Fruit fly (Drosophila melanogaster): ENCODE data around the gene CG12213.
"Not testable (repeated sequence)": the region's sequence is repeated elsewhere in the genome, so short reads cannot be mapped to it uniquely, and the experiment has no call there.

The CG12213 gene

DNA sequence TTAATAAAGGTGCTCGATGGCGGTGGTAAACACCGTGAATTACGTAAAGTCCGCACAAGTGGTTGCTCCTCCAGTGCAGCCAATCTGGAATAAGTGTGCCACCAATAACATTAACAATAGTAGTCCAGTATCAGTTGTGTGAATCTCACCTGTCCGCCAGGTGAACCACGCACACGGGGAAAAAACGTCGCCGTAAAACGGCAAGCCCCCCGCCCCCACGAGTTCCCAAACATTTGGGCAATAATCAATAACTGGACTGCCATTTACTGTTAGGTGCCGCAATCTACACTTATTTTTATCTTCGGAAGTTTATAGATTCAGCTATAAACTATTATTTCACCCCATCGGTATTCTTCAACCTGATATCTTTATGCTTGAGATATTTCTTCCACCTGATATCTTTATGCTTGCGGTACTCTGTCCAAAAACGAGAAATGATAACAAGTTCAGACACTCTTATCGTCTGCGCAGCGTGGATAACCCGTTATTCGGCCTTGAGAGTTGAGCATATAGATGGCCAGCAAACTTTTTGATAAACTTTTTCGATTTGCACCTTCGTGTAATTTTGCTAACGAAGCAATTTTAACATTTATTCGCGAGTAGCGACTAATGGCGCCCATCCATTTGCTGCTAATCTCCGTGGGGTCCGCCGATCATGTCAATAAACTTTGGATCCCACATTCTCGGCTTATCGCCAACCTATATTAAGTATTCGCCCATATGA lies 701 bp upstream of the CG12213 start:
- TF ChIP-seq Sin3A (optimal IDR thresholded peaks at IDR 0.05) (no peak), Myc (optimal IDR thresholded peaks at IDR 0.05) (no peak), ttk (optimal IDR thresholded peaks at IDR 0.05) (no peak), insv (optimal IDR thresholded peaks at IDR 0.05) (no peak), psq (optimal IDR thresholded peaks at IDR 0.05) (no peak), h (optimal IDR thresholded peaks at IDR 0.05) (no peak)

DNA sequence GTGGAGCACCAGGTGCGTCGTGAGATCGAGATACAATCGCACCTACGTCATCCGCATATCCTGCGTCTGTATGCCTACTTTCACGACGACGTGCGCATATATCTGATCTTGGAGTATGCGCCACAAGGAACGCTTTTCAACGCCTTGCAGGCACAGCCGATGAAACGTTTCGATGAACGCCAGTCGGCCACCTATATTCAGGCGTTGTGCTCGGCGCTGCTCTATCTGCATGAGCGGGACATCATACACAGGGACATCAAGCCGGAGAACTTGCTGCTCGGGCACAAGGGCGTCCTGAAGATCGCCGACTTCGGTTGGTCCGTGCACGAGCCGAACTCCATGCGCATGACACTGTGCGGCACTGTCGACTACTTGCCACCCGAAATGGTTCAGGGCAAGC lies 3.5 kb downstream of the CG12213 start:
- TF ChIP-seq h (optimal IDR thresholded peaks at IDR 0.05) = no peak
- TF ChIP-seq Sin3A (optimal IDR thresholded peaks at IDR 0.05) = no peak
- no peak for TF ChIP-seq insv (optimal IDR thresholded peaks at IDR 0.05)
- no peak for TF ChIP-seq Myc (optimal IDR thresholded peaks at IDR 0.05)

- no peak for TF ChIP-seq Myc (optimal IDR thresholded peaks at IDR 0.05)
- TF ChIP-seq Sin3A (optimal IDR thresholded peaks at IDR 0.05) = peak; percentile 94
- no peak for TF ChIP-seq ttk (optimal IDR thresholded peaks at IDR 0.05)
Observed at dm6 chr3R:11962739-11963214, 4.7 kb downstream of the CG12213 start, which contains the start of the genes CG3281 and aurA. CG3281 (minus strand) TSS chr3R:11962805. aurA (plus strand) TSS chr3R:11963124.

DNA sequence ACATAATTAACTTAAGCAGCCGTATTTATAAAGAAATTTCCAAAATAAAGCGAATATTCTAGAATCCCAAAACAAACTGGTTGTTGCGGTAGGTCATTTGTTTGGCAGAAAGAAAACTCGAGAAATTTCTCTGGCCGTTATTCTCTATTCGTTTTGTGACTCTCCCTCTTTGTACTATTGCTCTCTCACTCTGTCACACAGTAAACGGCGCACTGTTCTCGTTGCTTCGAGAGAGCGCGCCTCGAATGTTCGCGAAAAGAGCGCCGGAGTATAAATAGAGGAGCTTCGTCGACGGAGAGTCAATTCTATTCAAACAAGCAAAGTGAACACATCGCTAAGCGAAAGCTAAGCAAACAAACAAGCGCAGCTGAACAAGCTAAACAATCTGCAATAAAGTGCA lies 9.3 kb downstream of the CG12213 start, which contains the start of gene Hsp70Ab:
TSS of gene Hsp70Ab (plus strand) at position 301 of the 400 bp plus-strand sequence.
- not testable (repeated sequence) for TF ChIP-seq Sin3A, ttk, psq (optimal IDR thresholded peaks at IDR 0.05)

- TF ChIP-seq Myc (optimal IDR thresholded peaks at IDR 0.05) = no peak
- TF ChIP-seq h (optimal IDR thresholded peaks at IDR 0.05) = no peak
- TF ChIP-seq ttk (optimal IDR thresholded peaks at IDR 0.05) = no peak
Observed at dm6 chr3R:11957388-11957787, 10.1 kb downstream of the CG12213 start.

- not testable (repeated sequence) for TF ChIP-seq ttk, Sin3A, psq (optimal IDR thresholded peaks at IDR 0.05)
Observed at dm6 chr3R:11956444-11956843, 11.0 kb downstream of the CG12213 start, which contains the start of gene Hsp70Aa. Hsp70Aa (minus strand) TSS chr3R:11956544.

DNA sequence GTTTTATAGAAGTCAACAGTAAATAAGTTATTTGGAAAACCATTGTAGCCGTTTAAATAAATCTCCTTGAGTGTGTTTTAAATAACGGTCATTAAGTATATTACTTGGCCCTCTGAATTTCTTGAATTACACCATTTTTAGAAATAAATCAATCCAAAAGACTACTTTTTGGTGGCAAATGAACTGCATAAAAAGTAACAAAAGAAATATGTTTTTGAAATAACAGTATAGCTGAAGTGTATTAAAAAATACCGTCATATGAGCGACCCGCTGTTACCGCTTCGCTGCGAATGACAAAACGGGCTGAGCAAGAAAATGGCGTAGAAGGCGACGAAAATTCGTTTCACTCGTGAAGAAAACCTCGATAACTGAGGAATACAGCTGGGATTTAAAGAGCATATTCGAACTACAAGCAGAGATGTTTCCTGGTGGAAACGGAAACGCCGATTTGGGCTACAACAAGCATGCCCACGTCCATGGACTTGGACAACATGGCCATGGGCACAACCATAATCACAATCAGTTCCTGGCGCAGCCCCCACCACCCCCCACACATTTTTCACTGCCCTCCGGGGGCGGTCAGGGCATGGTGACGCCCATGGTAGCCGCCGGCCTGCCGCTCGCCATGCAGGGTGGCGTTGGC lies 18.0 kb downstream of the CG12213 start, which contains the start of gene CG31211:
TSS of gene CG31211 (plus strand) at position 294 of the 643 bp plus-strand sequence.
- no peak for TF ChIP-seq ttk (optimal IDR thresholded peaks at IDR 0.05)
- no peak for TF ChIP-seq Sin3A (optimal IDR thresholded peaks at IDR 0.05)
- TF ChIP-seq h (optimal IDR thresholded peaks at IDR 0.05) = no peak
- no peak for TF ChIP-seq psq (optimal IDR thresholded peaks at IDR 0.05)
- no peak for TF ChIP-seq Myc (optimal IDR thresholded peaks at IDR 0.05)
- no peak for TF ChIP-seq insv (optimal IDR thresholded peaks at IDR 0.05)

DNA sequence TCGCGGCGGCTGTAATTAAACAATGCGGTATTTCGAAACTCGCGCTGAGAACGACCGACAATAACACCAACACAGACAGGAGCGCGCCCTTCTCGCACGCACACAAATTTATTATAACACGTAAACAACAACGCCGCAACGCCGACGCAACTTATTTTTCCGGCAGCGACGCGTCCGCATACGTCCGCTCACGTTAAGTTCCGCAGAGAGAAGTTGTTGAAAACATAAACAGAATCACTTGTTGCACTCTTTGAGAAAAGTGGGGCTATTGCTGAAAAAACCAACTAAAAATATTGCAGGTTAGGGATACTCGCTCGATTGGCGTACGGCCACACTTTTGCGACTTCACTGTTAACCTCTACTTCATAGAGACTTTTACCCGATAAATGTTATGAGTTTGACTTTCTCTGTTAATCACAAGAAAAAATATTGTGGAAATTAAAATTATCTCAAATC lies 18.6 kb downstream of the CG12213 start, which contains the start of gene Cad87A:
TSS of gene Cad87A (minus strand) at position 227 of the 456 bp plus-strand sequence.
- TF ChIP-seq ttk (optimal IDR thresholded peaks at IDR 0.05) (no peak), h (optimal IDR thresholded peaks at IDR 0.05) (no peak), Sin3A (optimal IDR thresholded peaks at IDR 0.05) (no peak), Myc (optimal IDR thresholded peaks at IDR 0.05) (no peak), insv (optimal IDR thresholded peaks at IDR 0.05) (no peak), psq (optimal IDR thresholded peaks at IDR 0.05) (no peak)

DNA sequence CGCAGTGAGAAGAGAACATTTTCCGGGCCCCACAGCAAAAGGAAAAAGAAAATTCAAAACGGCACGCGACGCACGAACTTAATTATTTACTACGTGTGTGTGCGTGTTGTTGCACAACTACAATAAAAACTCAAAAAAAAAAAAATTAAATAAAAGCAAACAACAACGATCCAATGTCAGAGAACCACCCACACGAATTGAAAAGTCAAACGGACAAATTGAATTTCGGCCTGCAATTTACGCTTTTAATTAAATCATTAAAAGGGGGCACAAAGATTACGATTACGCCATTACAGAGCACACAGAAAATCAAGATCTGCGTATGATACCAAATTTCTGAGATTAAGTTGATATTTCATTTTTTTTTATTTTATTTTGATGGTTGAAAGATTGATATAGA lies 19.5 kb downstream of the CG12213 start:
- no peak for TF ChIP-seq Sin3A (optimal IDR thresholded peaks at IDR 0.05)
- TF ChIP-seq Myc (optimal IDR thresholded peaks at IDR 0.05) = no peak
- TF ChIP-seq insv (optimal IDR thresholded peaks at IDR 0.05) = no peak
- TF ChIP-seq psq (optimal IDR thresholded peaks at IDR 0.05) = no peak
- TF ChIP-seq h (optimal IDR thresholded peaks at IDR 0.05) = no peak
- TF ChIP-seq ttk (optimal IDR thresholded peaks at IDR 0.05) = no peak

DNA sequence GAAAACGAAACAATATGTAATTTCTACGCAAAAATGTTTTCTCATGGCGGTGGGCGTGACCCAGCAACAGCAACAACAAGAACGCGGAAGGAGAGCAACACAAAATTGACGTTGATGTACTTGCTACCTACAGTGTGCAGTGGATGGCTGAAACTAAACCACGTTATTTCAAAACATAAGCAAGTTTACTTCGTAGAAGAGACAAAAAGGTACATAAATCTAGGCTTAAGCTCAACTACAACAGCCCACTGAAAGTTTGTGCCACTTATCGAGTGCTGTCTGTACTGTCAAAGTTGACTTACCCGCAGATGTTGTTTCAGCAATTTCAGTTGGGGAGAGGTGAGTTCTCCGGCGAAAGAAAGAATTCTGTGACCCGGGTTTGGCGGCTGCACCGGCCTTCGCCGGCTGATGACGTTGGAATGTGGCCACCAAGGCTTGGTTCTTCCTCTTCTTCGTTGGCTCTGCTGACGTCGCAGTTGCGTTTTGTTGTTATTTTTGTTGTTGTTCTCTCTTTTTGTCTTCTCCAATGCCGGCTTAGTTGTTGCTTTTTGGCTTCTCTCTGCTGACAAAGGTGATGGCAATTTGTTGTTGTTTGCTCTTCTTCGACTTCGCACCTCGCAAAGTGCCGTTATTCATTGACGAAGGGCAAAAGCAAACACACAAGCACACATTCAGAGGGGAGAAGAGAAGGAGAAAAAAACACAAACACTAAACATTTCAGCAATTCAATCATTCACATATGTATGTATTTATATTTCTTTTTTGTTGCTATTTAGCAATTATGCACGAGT lies 20.2 kb downstream of the CG12213 start:
- no peak for TF ChIP-seq ttk (optimal IDR thresholded peaks at IDR 0.05)
- TF ChIP-seq Sin3A (optimal IDR thresholded peaks at IDR 0.05) = no peak
- TF ChIP-seq Myc (optimal IDR thresholded peaks at IDR 0.05) = no peak
- no peak for TF ChIP-seq psq (optimal IDR thresholded peaks at IDR 0.05)
- no peak for TF ChIP-seq insv (optimal IDR thresholded peaks at IDR 0.05)
- TF ChIP-seq h (optimal IDR thresholded peaks at IDR 0.05) = no peak

- TF ChIP-seq ttk (optimal IDR thresholded peaks at IDR 0.05) = no peak
- TF ChIP-seq insv (optimal IDR thresholded peaks at IDR 0.05) = no peak
- TF ChIP-seq psq (optimal IDR thresholded peaks at IDR 0.05) = no peak
- no peak for TF ChIP-seq Myc (optimal IDR thresholded peaks at IDR 0.05)
- no peak for TF ChIP-seq h (optimal IDR thresholded peaks at IDR 0.05)
- TF ChIP-seq Sin3A (optimal IDR thresholded peaks at IDR 0.05) = no peak
Observed at dm6 chr3R:11945450-11946317, 21.8 kb downstream of the CG12213 start.
